Worm (Caenorhabditis elegans): ENCODE measurements around the gene Y43F8C.9.

- TF ChIP-seq sem-2 (GFP tag; optimal IDR thresholded peaks at IDR 0.05), result no peak
- no peak for TF ChIP-seq bed-3 (GFP tag; optimal IDR thresholded peaks at IDR 0.05)
- no peak for TF ChIP-seq nhr-28 (tag; optimal IDR thresholded peaks at IDR 0.05)
- TF ChIP-seq pha-4 (tag; optimal IDR thresholded peaks at IDR 0.05), result no peak
- TF ChIP-seq lin-32 (GFP tag; optimal IDR thresholded peaks at IDR 0.05), result no peak
- no peak for TF ChIP-seq snpc-4 (tag; optimal IDR thresholded peaks at IDR 0.05)
- no peak for TF ChIP-seq drap-1 (GFP tag; optimal IDR thresholded peaks at IDR 0.05)
- TF ChIP-seq lsy-2 (tag; optimal IDR thresholded peaks at IDR 0.05), result no peak
These were observed 22.3 kb downstream of the Y43F8C.9 start for ce11 chrV:19668213-19668612.
